Worm (Caenorhabditis elegans) whole organism, young adult: ENCODE measurements around the gene F26D11.12.

Experiments
- F23B12.7 ChIP-seq: sonication (generic microtip); optimal IDR thresholded peaks from 2 replicates; lab custom pipeline; 2017; ENCODE audit warnings: missing genetic modification characterization, mild to moderate bottlenecking, missing compliant biosample characterization, antibody characterized with exemption, moderate library complexity; ENCODE audit not compliant: insufficient read depth
- F39B2.1 ChIP-seq: fragments of 200-800 bp; sonication (Bioruptor generic); IDR thresholded peaks from 2 replicates; pipeline ENCODE4 v1.3.6; 2022; ENCODE audit warnings: missing genetic modification reagents, missing genetic modification characterization, missing compliant biosample characterization
- F52B5.7 ChIP-seq: sonication (generic microtip); optimal IDR thresholded peaks from 2 replicates; lab custom pipeline; 2016; ENCODE audit warnings: mild to moderate bottlenecking, missing genetic modification characterization, missing compliant biosample characterization
- Y53F4B.3 ChIP-seq: fragments of 200-800 bp; sonication (Bioruptor generic); IDR thresholded peaks from 2 replicates; pipeline ENCODE4 v1.3.6; 2022; ENCODE audit warnings: missing genetic modification reagents, missing genetic modification characterization, missing compliant biosample characterization
- Y79H2A.3 ChIP-seq: fragments of 200-800 bp; sonication (Bioruptor generic); conservative IDR thresholded peaks from 2 replicates; pipeline ENCODE4 v1.3.6; 2022; ENCODE audit warnings: missing genetic modification reagents, missing genetic modification characterization, missing compliant biosample characterization
- athp-1 ChIP-seq: sonication (generic microtip); optimal IDR thresholded peaks from 2 replicates; lab custom pipeline; 2017; ENCODE audit warnings: mild to moderate bottlenecking, missing genetic modification characterization, missing compliant biosample characterization
- attf-3 ChIP-seq: fragments of 200-800 bp; sonication (Bioruptor generic); conservative IDR thresholded peaks from 2 replicates; pipeline ENCODE4 v1.3.6; 2022; ENCODE audit warnings: missing genetic modification reagents, missing genetic modification characterization, missing compliant biosample characterization
- attf-5 ChIP-seq: fragments of 200-800 bp; sonication (Bioruptor generic); optimal IDR thresholded peaks from 2 replicates; lab custom pipeline; 2018; ENCODE audit warnings: mild to moderate bottlenecking, missing genetic modification characterization, missing compliant biosample characterization
- ceh-27 ChIP-seq: fragments of 200-800 bp; sonication (Bioruptor generic); optimal IDR thresholded peaks from 2 replicates; lab custom pipeline; 2018; ENCODE audit warnings: mild to moderate bottlenecking, missing genetic modification characterization, moderate library complexity, missing compliant biosample characterization
- ceh-40 ChIP-seq: fragments of 200-800 bp; sonication (Bioruptor generic); IDR thresholded peaks from 2 replicates; pipeline ENCODE4 v1.3.6; 2022; ENCODE audit warnings: missing genetic modification characterization, missing compliant biosample characterization
- ceh-79 ChIP-seq: sonication (generic microtip); optimal IDR thresholded peaks from 2 replicates; lab custom pipeline; 2017; ENCODE audit warnings: mild to moderate bottlenecking, missing genetic modification characterization, missing compliant biosample characterization
- ceh-91 ChIP-seq: fragments of 200-800 bp; sonication (Bioruptor generic); IDR thresholded peaks from 2 replicates; pipeline ENCODE4 v1.3.6; 2022; ENCODE audit warnings: missing genetic modification reagents, missing genetic modification characterization, missing compliant biosample characterization
- dpl-1 ChIP-seq: fragments of 150-350 bp; optimal IDR thresholded peaks from 2 replicates; lab custom pipeline; 2014; ENCODE audit warnings: missing biosample characterization, missing genetic modification reagents, missing genetic modification characterization
- egl-44 ChIP-seq: fragments of 200-800 bp; sonication (Bioruptor generic); IDR thresholded peaks from 2 replicates; pipeline ENCODE4 v1.3.6; 2022; ENCODE audit warnings: missing genetic modification reagents, missing genetic modification characterization, missing compliant biosample characterization
- ets-4 ChIP-seq: fragments of 200-800 bp; sonication (Bioruptor generic); optimal IDR thresholded peaks from 2 replicates; lab custom pipeline; 2018; ENCODE audit warnings: mild to moderate bottlenecking, missing genetic modification characterization, missing compliant biosample characterization
- gei-17 ChIP-seq: fragments of 200-800 bp; sonication (Bioruptor generic); optimal IDR thresholded peaks from 2 replicates; lab custom pipeline; 2018; ENCODE audit warnings: mild to moderate bottlenecking, missing genetic modification characterization, missing compliant biosample characterization
- hmg-1.2 ChIP-seq: fragments of 200-800 bp; sonication (Bioruptor generic); IDR thresholded peaks from 2 replicates; pipeline ENCODE4 v1.3.6; 2022; ENCODE audit warnings: missing genetic modification reagents, missing genetic modification characterization, missing compliant biosample characterization
- hrde-1 ChIP-seq: sonication (generic microtip); optimal IDR thresholded peaks from 2 replicates; lab custom pipeline; 2016; ENCODE audit warnings: missing genetic modification characterization, mild to moderate bottlenecking, missing compliant biosample characterization, moderate library complexity, missing genotype, missing genetic modification reagents, borderline replicate concordance
- let-526 ChIP-seq: fragments of 200-800 bp; sonication (Bioruptor generic); IDR thresholded peaks from 2 replicates; pipeline ENCODE4 v1.3.6; 2022; ENCODE audit warnings: missing genetic modification reagents, missing genetic modification characterization, missing compliant biosample characterization
- let-607 ChIP-seq, 2 experiments: fragments of 200-800 bp in 1 of 2; sonication (Bioruptor generic) in 1 of 2; sonication (generic microtip) in 1 of 2; optimal IDR thresholded peaks; 2 replicates each; lab custom pipeline; 2016 to 2018; ENCODE audit warnings: mild to moderate bottlenecking in 2 of 2, missing compliant biosample characterization in 2 of 2, missing genetic modification characterization in 2 of 2, moderate library complexity in 2 of 2, missing genotype in 1 of 2
- lin-40 ChIP-seq: sonication (generic microtip); optimal IDR thresholded peaks from 2 replicates; lab custom pipeline; 2016; ENCODE audit warnings: missing genetic modification characterization, mild to moderate bottlenecking, missing compliant biosample characterization, missing genotype, missing genetic modification reagents
- lir-1 ChIP-seq: fragments of 200-800 bp; sonication (Bioruptor generic); conservative IDR thresholded peaks from 2 replicates; pipeline ENCODE4 v1.3.6; 2022; ENCODE audit warnings: missing genetic modification reagents, missing genetic modification characterization, missing compliant biosample characterization
- lsy-27 ChIP-seq: sonication (generic microtip); optimal IDR thresholded peaks from 2 replicates; lab custom pipeline; 2017; ENCODE audit warnings: missing genetic modification characterization, mild to moderate bottlenecking, missing compliant biosample characterization, antibody characterized with exemption, missing genotype, borderline replicate concordance; ENCODE audit not compliant: insufficient read depth
- madf-10 ChIP-seq: sonication (generic microtip); optimal IDR thresholded peaks from 2 replicates; lab custom pipeline; 2016; ENCODE audit warnings: mild to moderate bottlenecking, missing genetic modification characterization, missing compliant biosample characterization
- madf-3 ChIP-seq: fragments of 200-800 bp; sonication (Bioruptor generic); IDR thresholded peaks from 2 replicates; pipeline ENCODE4 v1.3.6; 2022; ENCODE audit warnings: missing genetic modification reagents, missing genetic modification characterization, missing compliant biosample characterization
- madf-6 ChIP-seq: fragments of 200-800 bp; sonication (Bioruptor generic); IDR thresholded peaks from 2 replicates; pipeline ENCODE4 v1.3.6; 2022; ENCODE audit warnings: missing genetic modification reagents, missing genetic modification characterization, missing compliant biosample characterization
- mxl-1 ChIP-seq: sonication (generic microtip); optimal IDR thresholded peaks from 2 replicates; lab custom pipeline; 2016; ENCODE audit warnings: missing genetic modification characterization, missing compliant biosample characterization
- nfya-2 ChIP-seq: fragments of 200-800 bp; sonication (Bioruptor generic); IDR thresholded peaks from 2 replicates; pipeline ENCODE4 v1.3.6; 2022; ENCODE audit warnings: missing genetic modification reagents, missing genetic modification characterization, missing compliant biosample characterization
- nfyb-1 ChIP-seq: fragments of 200-800 bp; sonication (Bioruptor generic); IDR thresholded peaks from 2 replicates; pipeline ENCODE4 v1.3.6; 2022; ENCODE audit warnings: missing genetic modification reagents, missing genetic modification characterization, missing compliant biosample characterization
- nhr-80 ChIP-seq: sonication (generic microtip); optimal IDR thresholded peaks from 2 replicates; lab custom pipeline; 2016; ENCODE audit warnings: missing genetic modification characterization, missing compliant biosample characterization
- pbrm-1 ChIP-seq: fragments of 200-800 bp; sonication (Bioruptor generic); IDR thresholded peaks from 2 replicates; pipeline ENCODE4 v1.3.6; 2022; ENCODE audit warnings: missing genetic modification reagents, missing genetic modification characterization, missing compliant biosample characterization
- pha-4 ChIP-seq: fragments of 150-350 bp; sonication (generic microtip); optimal IDR thresholded peaks from 2 replicates; lab custom pipeline; 2014; ENCODE audit warnings: missing biosample characterization, missing genetic modification reagents, missing genetic modification characterization
- snpc-3.4 ChIP-seq: sonication (generic microtip); optimal IDR thresholded peaks from 2 replicates; lab custom pipeline; 2017; ENCODE audit warnings: missing genetic modification characterization, mild to moderate bottlenecking, missing compliant biosample characterization, antibody characterized with exemption, moderate library complexity, missing genotype, missing genetic modification reagents
- somi-1 ChIP-seq: fragments of 200-800 bp; sonication (Bioruptor generic); optimal IDR thresholded peaks from 2 replicates; lab custom pipeline; 2018; ENCODE audit warnings: mild to moderate bottlenecking, missing genetic modification characterization, missing compliant biosample characterization
- sptf-2 ChIP-seq: fragments of 200-800 bp; sonication (Bioruptor generic); optimal IDR thresholded peaks from 2 replicates; lab custom pipeline; 2018; ENCODE audit warnings: mild to moderate bottlenecking, missing genetic modification characterization, missing compliant biosample characterization
- tlf-1 ChIP-seq: fragments of 200-800 bp; sonication (Bioruptor generic); optimal IDR thresholded peaks from 2 replicates; lab custom pipeline; 2018; ENCODE audit warnings: mild to moderate bottlenecking, missing genetic modification characterization, missing compliant biosample characterization
- unc-130 ChIP-seq: sonication (generic microtip); optimal IDR thresholded peaks from 2 replicates; lab custom pipeline; 2016; ENCODE audit warnings: missing genetic modification reagents, missing genetic modification characterization, missing compliant biosample characterization
- unc-62 ChIP-seq: fragments of 150-350 bp; optimal IDR thresholded peaks from 2 replicates; lab custom pipeline; 2014; ENCODE audit warnings: missing biosample characterization, missing genetic modification reagents, missing genetic modification characterization
- zim-3 ChIP-seq: sonication (generic microtip); optimal IDR thresholded peaks from 2 replicates; lab custom pipeline; 2017; ENCODE audit warnings: mild to moderate bottlenecking, missing genetic modification characterization, moderate library complexity, missing compliant biosample characterization
- ztf-18 ChIP-seq: sonication (generic microtip); optimal IDR thresholded peaks from 2 replicates; lab custom pipeline; 2016; ENCODE audit warnings: missing genotype, mild to moderate bottlenecking, missing genetic modification characterization, missing compliant biosample characterization
- ztf-25 ChIP-seq: fragments of 200-800 bp; sonication (Bioruptor generic); IDR thresholded peaks from 2 replicates; pipeline ENCODE4 v1.3.6; 2022; ENCODE audit warnings: missing genetic modification reagents, missing genetic modification characterization, missing compliant biosample characterization
- ztf-26 ChIP-seq: sonication (generic microtip); optimal IDR thresholded peaks from 2 replicates; lab custom pipeline; 2017; ENCODE audit warnings: missing genetic modification characterization, missing compliant biosample characterization

Gene F26D11.12

DNA sequence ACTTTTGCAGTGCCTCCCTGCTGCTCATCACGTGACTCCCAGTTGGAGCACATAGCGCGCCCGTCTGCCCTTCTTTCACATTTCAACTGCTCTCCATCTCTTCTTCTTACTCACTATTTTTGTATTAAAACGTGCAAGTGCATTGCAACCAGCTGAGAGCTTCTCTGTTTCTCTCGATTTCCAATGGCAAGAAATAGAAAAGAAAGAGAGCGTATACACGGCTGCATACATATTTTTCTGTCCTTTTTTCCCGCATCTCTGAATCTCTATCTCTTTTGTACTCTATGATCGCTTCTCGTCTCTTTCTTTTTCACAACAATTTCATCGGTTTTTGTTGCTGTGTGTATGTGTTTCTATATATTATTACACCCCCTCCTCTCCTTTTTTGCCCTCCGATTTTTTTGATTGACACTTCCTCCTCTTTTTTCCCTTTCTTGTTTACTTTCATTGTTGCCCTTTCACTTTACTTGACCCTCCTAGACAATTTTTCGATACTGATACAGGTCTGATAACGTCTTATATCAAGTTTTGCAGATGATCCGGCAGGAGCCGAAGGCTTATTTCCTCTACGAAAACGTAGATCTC is 45.9 kb upstream of the F26D11.12 start, which contains the start of gene Y97E10AR.1 (continued):
- peak; percentile 62 to 68 for TF ChIP-seq let-607 (tag; optimal IDR thresholded peaks at IDR 0.05; lab: Kevin White, UChicago)
- TF ChIP-seq unc-62 (GFP tag; lab: Kevin White, UChicago): peak; percentile 78
- TF ChIP-seq pbrm-1 (GFP tag; lab: Robert Waterston, UW): peak; percentile 57
- no peak for TF ChIP-seq ceh-91 (GFP tag; lab: Robert Waterston, UW)
- TF ChIP-seq tlf-1 (GFP tag; lab: Kevin White, UChicago): peak; percentile 35
- TF ChIP-seq lir-1: no peak
- peak; percentile 98 for TF ChIP-seq nhr-80
- no peak for TF ChIP-seq somi-1
- TF ChIP-seq mxl-1 (tag; lab: Kevin White, UChicago): no peak
- peak; percentile 84 for TF ChIP-seq lin-40 (tag; lab: Kevin White, UChicago)
- TF ChIP-seq ztf-25 (GFP tag; lab: Robert Waterston, UW): no peak
- peak; percentile 85 for TF ChIP-seq attf-5 (GFP tag; lab: Kevin White, UChicago)
- peak; percentile 49; the same call in 1 of the 2 replicates for TF ChIP-seq nfyb-1 (GFP tag; lab: Robert Waterston, UW)

DNA sequence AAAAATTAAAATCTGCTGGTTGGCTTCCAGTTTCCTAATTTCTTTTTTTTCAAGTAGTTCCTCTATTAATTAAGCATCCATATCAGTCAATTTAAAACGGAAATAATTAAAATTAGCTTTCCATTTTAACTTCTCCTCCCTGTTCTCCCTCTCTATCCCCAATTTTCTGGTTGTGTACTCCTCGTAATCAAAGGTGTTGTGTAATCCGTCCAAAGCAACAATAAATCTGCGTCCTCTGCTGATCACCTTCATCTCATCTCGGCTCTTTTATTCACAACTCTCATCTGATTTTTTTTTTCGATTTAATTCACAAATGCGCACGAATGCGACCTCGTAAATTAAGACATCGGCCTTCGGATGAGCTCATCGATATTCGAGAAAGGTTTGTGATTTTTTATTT is 40.8 kb upstream of the F26D11.12 start, which contains the start of gene Y97E10AR.2:
Gene Y97E10AR.2 (plus strand): TSS at position 301 of the 400 bp plus-strand sequence.
- TF ChIP-seq ceh-91 (GFP tag; lab: Robert Waterston, UW): no peak
- TF ChIP-seq hrde-1 (tag; lab: Kevin White, UChicago): no peak
- no peak for TF ChIP-seq Y53F4B.3 (GFP tag; lab: Robert Waterston, UW)
- no peak for TF ChIP-seq snpc-3.4 (tag; lab: Kevin White, UChicago)
- TF ChIP-seq attf-5 (GFP tag; lab: Kevin White, UChicago): no peak
- TF ChIP-seq lsy-27: no peak

DNA sequence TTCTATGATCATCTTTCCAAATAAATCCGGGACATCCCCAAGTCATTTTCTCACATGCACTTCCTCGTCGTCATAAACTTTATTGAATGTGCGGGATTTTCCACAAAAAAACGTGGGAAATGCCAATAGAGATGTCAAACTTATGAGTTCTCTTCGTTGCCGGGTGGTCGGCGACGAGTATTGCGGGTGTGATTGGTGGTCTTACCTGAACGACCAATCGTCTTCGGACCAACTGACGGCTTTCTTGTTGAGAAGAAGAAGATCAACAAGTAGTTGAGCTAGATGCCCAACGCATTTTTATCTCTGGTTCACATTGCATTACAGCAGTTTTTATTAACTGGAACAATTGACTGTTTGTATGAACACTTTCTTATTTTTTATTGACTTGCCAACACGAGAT is 40.1 kb upstream of the F26D11.12 start:
- TF ChIP-seq ceh-27 (GFP tag; lab: Kevin White, UChicago) (no peak), athp-1 (no peak), dpl-1 (GFP tag; lab: Kevin White, UChicago) (no peak), F39B2.1 (no peak), unc-130 (no peak), sptf-2 (GFP tag; lab: Kevin White, UChicago) (no peak), egl-44 (GFP tag; lab: Robert Waterston, UW) (no peak), ceh-40 (GFP tag; lab: Robert Waterston, UW) (no peak), Y79H2A.3 (GFP tag; lab: Robert Waterston, UW) (no peak)

DNA sequence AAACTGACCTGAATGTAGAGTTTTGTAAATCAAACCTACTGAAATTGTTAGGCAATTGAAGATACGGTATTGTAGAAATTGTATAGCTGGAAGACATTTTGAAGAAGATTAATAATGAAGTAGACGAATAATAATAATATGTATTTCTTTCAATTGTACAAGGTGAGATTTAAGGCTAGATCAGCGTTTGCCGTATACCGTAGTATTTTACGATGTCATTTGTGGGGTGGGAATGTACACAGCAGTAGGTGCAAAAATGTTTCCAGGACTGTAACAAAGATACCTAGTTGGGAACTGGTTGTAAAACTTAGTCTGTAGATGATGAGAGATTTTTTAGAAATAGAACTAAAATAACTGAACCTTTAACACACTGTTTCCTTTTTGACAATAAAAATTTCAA is 39.5 kb upstream of the F26D11.12 start, which contains the start of gene ceh-76:
Gene ceh-76 (minus strand): TSS at position 101 of the 400 bp plus-strand sequence.
- TF ChIP-seq ets-4 (GFP tag; lab: Kevin White, UChicago) (no peak), dpl-1 (GFP tag; lab: Kevin White, UChicago) (no peak), hmg-1.2 (no peak), madf-10 (no peak), ztf-26 (tag; lab: Kevin White, UChicago) (no peak), zim-3 (tag; lab: Kevin White, UChicago) (no peak), ceh-79 (no peak), attf-3 (GFP tag; lab: Robert Waterston, UW) (no peak), F23B12.7 (tag; lab: Kevin White, UChicago) (no peak), madf-3 (no peak), pha-4 (no peak), madf-6 (GFP tag; lab: Robert Waterston, UW) (no peak), F52B5.7 (no peak), ztf-18 (tag; lab: Kevin White, UChicago) (no peak), let-526 (GFP tag; lab: Robert Waterston, UW) (no peak), gei-17 (no peak), nfya-2 (GFP tag; lab: Robert Waterston, UW) (no peak)
